Fruit fly (Drosophila melanogaster): Measurements from ENCODE around the gene CG14564.

DNA sequence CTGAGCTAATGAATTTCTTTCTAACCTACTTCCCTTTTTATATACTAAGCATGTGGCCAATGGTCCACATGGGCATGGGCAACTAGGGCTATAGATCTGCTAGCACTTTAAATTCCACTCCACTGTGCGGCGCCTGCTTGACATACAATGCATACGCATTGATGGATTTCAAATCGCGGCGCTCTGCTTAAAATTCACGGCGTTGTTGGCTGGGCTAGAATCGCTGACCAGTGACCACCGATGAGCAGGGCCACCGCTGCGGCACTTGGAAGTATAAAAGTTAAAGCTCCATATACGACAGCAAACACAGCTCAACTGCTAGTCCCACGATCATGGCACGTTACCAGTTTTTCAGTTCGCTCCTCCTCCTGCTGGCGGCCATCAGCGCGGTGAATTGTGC, 23.2 kb upstream of the CG14564 start, which contains the start of gene CG14573:
- TF ChIP-seq CTCF (optimal IDR thresholded peaks at IDR 0.05) (no peak), CG8478 (optimal IDR thresholded peaks at IDR 0.05) (no peak)

All from S2 (cell line).